Fruit fly (Drosophila melanogaster): ENCODE results near the gene RluA-2.

The RluA-2 gene

DNA sequence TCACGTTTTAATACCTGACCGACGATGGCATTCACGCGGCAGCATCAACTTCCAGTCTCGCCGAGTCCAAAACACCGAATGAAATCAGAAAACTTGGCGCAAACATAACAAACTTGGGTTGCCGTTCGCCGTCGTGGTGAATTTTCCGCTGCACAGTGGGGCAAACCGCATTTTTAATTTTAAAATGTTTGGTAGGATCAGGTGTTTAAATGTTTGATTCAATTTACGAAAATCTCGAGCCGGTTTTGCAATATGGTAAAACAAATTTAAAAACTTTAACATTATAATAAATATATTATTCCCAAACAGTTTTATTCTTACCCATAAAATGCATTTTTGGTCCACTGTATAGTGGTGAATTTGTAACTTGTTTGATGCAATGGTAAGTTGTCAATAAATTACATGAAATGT lies 2.6 kb upstream of the RluA-2 start, which contains the start of gene RluA-1 (continued):
- peak; percentile 97 for TF ChIP-seq so (GFP tag; IDR thresholded peaks at IDR 0.05)
- peak; percentile 98 for TF ChIP-seq CG10543 (GFP tag; optimal IDR thresholded peaks at IDR 0.05)
- TF ChIP-seq MESR4 (GFP tag; optimal IDR thresholded peaks at IDR 0.05), result peak; percentile 88
- peak; percentile 98 for TF ChIP-seq CG2889 (GFP tag; IDR thresholded peaks at IDR 0.05)
- peak; percentile 100 for TF ChIP-seq PHDP (tag; optimal IDR thresholded peaks at IDR 0.05)
- TF ChIP-seq CG5953 (GFP tag; IDR thresholded peaks at IDR 0.05), result peak; percentile 96
- TF ChIP-seq nmo (GFP tag; optimal IDR thresholded peaks at IDR 0.05), result peak; percentile 100
- peak; percentile 96 for TF ChIP-seq schlank (tag; optimal IDR thresholded peaks at IDR 0.05)
- peak; percentile 96 for TF ChIP-seq CG3838 (GFP tag; optimal IDR thresholded peaks at IDR 0.05)
- TF ChIP-seq Hr51 (GFP tag; optimal IDR thresholded peaks at IDR 0.05), result peak; percentile 97 to 100
- peak; percentile 94 for TF ChIP-seq Jarid2 (GFP tag; optimal IDR thresholded peaks at IDR 0.05)
- TF ChIP-seq esg (GFP tag; conservative IDR thresholded peaks at IDR 0.05), result peak; percentile 98
- TF ChIP-seq CG17568 (GFP tag; optimal IDR thresholded peaks at IDR 0.05), result peak; percentile 99
- TF ChIP-seq Camta (GFP tag; optimal IDR thresholded peaks at IDR 0.05), result peak; percentile 78
- TF ChIP-seq cad (GFP tag; optimal IDR thresholded peaks at IDR 0.05), result no peak
- TF ChIP-seq danr (GFP tag; IDR thresholded peaks at IDR 0.05), result peak; percentile 96
- TF ChIP-seq Pdp1 (GFP tag; optimal IDR thresholded peaks at IDR 0.05), result peak; percentile 95 to 96
- TF ChIP-seq Dip3 (GFP tag; optimal IDR thresholded peaks at IDR 0.05), result peak; percentile 77
- peak; percentile 99 for TF ChIP-seq Dek (tag; optimal IDR thresholded peaks at IDR 0.05)
- peak; percentile 100 for TF ChIP-seq ci (GFP tag; IDR thresholded peaks at IDR 0.05)
- TF ChIP-seq ATbp (GFP tag; optimal IDR thresholded peaks at IDR 0.05), result peak; percentile 100
- TF ChIP-seq Gsc (GFP tag; IDR thresholded peaks at IDR 0.05), result no peak; the same call in 1 of the 2 replicates
- TF ChIP-seq zen2 (GFP tag; IDR thresholded peaks at IDR 0.05; ENCODE audit: partially characterized antibody), result no peak
- peak; percentile 100 for TF ChIP-seq gem (tag; optimal IDR thresholded peaks at IDR 0.05)
- peak; percentile 79 for TF ChIP-seq CTCF (GFP tag; optimal IDR thresholded peaks at IDR 0.05)
- peak; percentile 98 for TF ChIP-seq lilli (GFP tag; optimal IDR thresholded peaks at IDR 0.05)
- TF ChIP-seq CG1602 (GFP tag; optimal IDR thresholded peaks at IDR 0.05), result peak; percentile 99
- TF ChIP-seq dati (GFP tag; IDR thresholded peaks at IDR 0.05), result peak; percentile 98
- TF ChIP-seq CG1603 (tag; optimal IDR thresholded peaks at IDR 0.05), result peak; percentile 97
- TF ChIP-seq CG34376 (GFP tag; optimal IDR thresholded peaks at IDR 0.05), result peak; percentile 97
- TF ChIP-seq CG6254 (GFP tag; optimal IDR thresholded peaks at IDR 0.05), result peak; percentile 98
- TF ChIP-seq CG4328 (GFP tag; optimal IDR thresholded peaks at IDR 0.05), result peak; percentile 98
- TF ChIP-seq pan (optimal IDR thresholded peaks at IDR 0.05), result no peak
- peak in 1 of 2 experiments; percentile 100 for TF ChIP-seq pan (GFP tag; optimal IDR thresholded peaks at IDR 0.05 in 1 of 2, IDR thresholded peaks at IDR 0.05 in 1 of 2)
- peak; percentile 99 for TF ChIP-seq CG4424 (GFP tag; optimal IDR thresholded peaks at IDR 0.05)
- TF ChIP-seq ro (GFP tag; IDR thresholded peaks at IDR 0.05), result peak; percentile 99
- TF ChIP-seq pros (GFP tag; optimal IDR thresholded peaks at IDR 0.05), result peak; percentile 80
- peak; percentile 99 for TF ChIP-seq sqz (GFP tag; optimal IDR thresholded peaks at IDR 0.05)
- TF ChIP-seq Atf3 (GFP tag; optimal IDR thresholded peaks at IDR 0.05), result peak; percentile 92
- TF ChIP-seq CG32767 (GFP tag; IDR thresholded peaks at IDR 0.05), result peak; percentile 99
- TF ChIP-seq CG32532 (GFP tag; IDR thresholded peaks at IDR 0.05), result peak; percentile 99
- peak; percentile 52 for TF ChIP-seq sima (GFP tag; optimal IDR thresholded peaks at IDR 0.05)
- TF ChIP-seq psq (GFP tag; optimal IDR thresholded peaks at IDR 0.05), result peak; percentile 96
- peak; percentile 99 for TF ChIP-seq CG32772 (GFP tag; IDR thresholded peaks at IDR 0.05)
- peak; percentile 96 for TF ChIP-seq CG5180 (GFP tag; optimal IDR thresholded peaks at IDR 0.05)
- peak; percentile 94 for TF ChIP-seq onecut (GFP tag; IDR thresholded peaks at IDR 0.05)
- no peak for TF ChIP-seq lov (optimal IDR thresholded peaks at IDR 0.05)
- peak; percentile 99 for TF ChIP-seq lov (GFP tag; IDR thresholded peaks at IDR 0.05)
- no peak for TF ChIP-seq cg (GFP tag; optimal IDR thresholded peaks at IDR 0.05)
- peak; percentile 100 for TF ChIP-seq CG2712 (tag; optimal IDR thresholded peaks at IDR 0.05)
- 0 out of 3 replicates have a peak, but pooled peaks have one; percentile 48 for TF ChIP-seq CG7963 (GFP tag; IDR thresholded peaks at IDR 0.05; ENCODE audit: partially characterized antibody)
